Worm (Caenorhabditis elegans) whole organism, early embryonic: ENCODE data around the gene M106.2.

Experiments used
- B0310.2 ChIP-seq: sonication (generic microtip); optimal IDR thresholded peaks from 2 replicates; lab custom pipeline; 2016; ENCODE audit warnings: mild to moderate bottlenecking, missing genetic modification characterization, missing compliant biosample characterization
- F13C5.2 ChIP-seq: sonication (generic microtip); optimal IDR thresholded peaks from 2 replicates; lab custom pipeline; 2017; ENCODE audit warnings: mild to moderate bottlenecking, missing genetic modification characterization, inconsistent platforms, missing compliant biosample characterization
- aly-1 ChIP-seq: sonication (generic microtip); optimal IDR thresholded peaks from 2 replicates; lab custom pipeline; 2016; ENCODE audit warnings: missing genetic modification characterization, missing compliant biosample characterization
- ama-1 ChIP-seq: fragments of 150-350 bp; optimal IDR thresholded peaks from 2 replicates; lab custom pipeline; 2014
- ets-7 ChIP-seq: sonication (generic microtip); optimal IDR thresholded peaks from 2 replicates; lab custom pipeline; 2016; ENCODE audit warnings: missing genotype, missing genetic modification characterization, missing compliant biosample characterization
- flt-1 ChIP-seq: fragments of 200-800 bp; sonication (Bioruptor generic); IDR thresholded peaks from 2 replicates; pipeline ENCODE4 v1.3.6; 2022; ENCODE audit warnings: missing genetic modification characterization, missing compliant biosample characterization
- hmbx-1 ChIP-seq: sonication (generic microtip); optimal IDR thresholded peaks from 2 replicates; lab custom pipeline; 2016; ENCODE audit warnings: mild to moderate bottlenecking, missing genetic modification characterization, missing compliant biosample characterization
- pes-1 ChIP-seq: fragments of 200-800 bp; sonication (Bioruptor generic); IDR thresholded peaks from 2 replicates; pipeline ENCODE4 v1.3.6; 2022; ENCODE audit warnings: missing genetic modification reagents, missing genetic modification characterization, missing compliant biosample characterization
- scrt-1 ChIP-seq: fragments of 200-800 bp; sonication (Bioruptor generic); IDR thresholded peaks from 2 replicates; pipeline ENCODE4 v1.3.6; 2022; ENCODE audit warnings: missing genetic modification characterization, missing compliant biosample characterization
- tbx-37 ChIP-seq: fragments of 200-800 bp; sonication (Bioruptor generic); conservative IDR thresholded peaks from 2 replicates; pipeline ENCODE4 v1.3.6; 2022; ENCODE audit warnings: missing genetic modification reagents, missing genetic modification characterization, missing compliant biosample characterization

DNA sequence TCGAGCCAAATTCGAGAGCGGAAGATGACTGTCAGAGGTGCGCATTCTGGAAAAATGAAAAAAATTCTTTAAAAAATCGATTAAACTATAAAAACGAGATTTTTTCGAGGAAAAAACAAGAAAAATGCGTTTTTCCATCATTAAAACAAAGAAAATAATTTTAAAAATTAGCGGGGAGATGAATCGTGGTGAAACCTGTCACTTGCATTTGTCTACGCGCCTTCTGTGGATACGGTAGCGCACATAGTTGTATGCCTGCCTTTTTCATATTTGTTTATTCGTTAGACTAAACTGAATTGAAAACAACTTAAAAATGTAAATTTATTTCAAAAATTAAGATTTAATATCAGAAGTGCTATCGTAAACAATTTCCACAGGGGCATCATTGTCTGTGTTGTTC, 34.6 kb upstream of the M106.2 start, which contains the start of gene egg-3:
- TF ChIP-seq ama-1 (lab: Kevin White, UChicago), result no peak
- TF ChIP-seq hmbx-1 (tag; lab: Kevin White, UChicago), result no peak
- TF ChIP-seq F13C5.2 (tag; lab: Kevin White, UChicago), result no peak
- no peak for TF ChIP-seq flt-1 (GFP tag; lab: Robert Waterston, UW)
- no peak for TF ChIP-seq ets-7 (tag; lab: Kevin White, UChicago)
- no peak for TF ChIP-seq B0310.2 (tag; lab: Kevin White, UChicago)
- no peak for TF ChIP-seq pes-1 (GFP tag; lab: Robert Waterston, UW)
- TF ChIP-seq aly-1 (tag; lab: Kevin White, UChicago), result no peak
- no peak for TF ChIP-seq tbx-37 (GFP tag; lab: Robert Waterston, UW)
- TF ChIP-seq scrt-1, result no peak
